Worm (Caenorhabditis elegans) whole organism, young adult: ENCODE data around the gene C06B3.1.

Experiments
- C17E4.6 ChIP-seq: fragments of 200-800 bp; sonication (Bioruptor generic); IDR thresholded peaks from 2 replicates; pipeline ENCODE4 v1.3.6; 2022; ENCODE audit warnings: missing genetic modification reagents, missing genetic modification characterization, missing compliant biosample characterization
- mes-4 ChIP-seq: sonication (generic microtip); optimal IDR thresholded peaks from 2 replicates; lab custom pipeline; 2016; ENCODE audit warnings: missing genotype, missing genetic modification characterization, missing compliant biosample characterization
- pbrm-1 ChIP-seq: fragments of 200-800 bp; sonication (Bioruptor generic); IDR thresholded peaks from 2 replicates; pipeline ENCODE4 v1.3.6; 2022; ENCODE audit warnings: missing genetic modification reagents, missing genetic modification characterization, missing compliant biosample characterization
- sea-2 ChIP-seq: fragments of 200-800 bp; sonication (Bioruptor generic); IDR thresholded peaks from 2 replicates; pipeline ENCODE4 v1.3.6; 2022; ENCODE audit warnings: missing genetic modification characterization, missing compliant biosample characterization

DNA sequence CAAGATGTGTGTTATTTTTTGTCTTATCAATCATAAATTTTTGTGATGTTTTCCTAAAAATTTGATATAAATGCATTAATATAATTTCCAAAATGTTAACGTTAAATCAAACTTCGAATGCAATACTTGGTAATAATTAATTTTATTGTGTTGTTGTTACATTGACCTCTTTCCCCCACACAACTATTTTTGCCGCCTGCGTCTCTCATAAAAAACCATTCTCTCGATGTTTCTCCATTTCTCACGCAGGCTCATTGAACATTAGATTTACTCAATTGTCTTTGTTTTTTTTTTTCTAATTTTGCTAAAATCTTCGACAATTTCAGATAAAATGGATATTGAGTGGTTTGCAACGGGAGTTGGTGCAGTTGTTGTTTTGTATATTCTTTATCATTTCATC, 3.6 kb downstream of the C06B3.1 start, which contains the start of gene stdh-1:
- TF ChIP-seq sea-2 (no peak), C17E4.6 (no peak), pbrm-1 (no peak), mes-4 (tag; lab: Kevin White, UChicago) (no peak)
